Worm (Caenorhabditis elegans) whole organism, L1 larva: ENCODE results near the gene Y38F2AR.10.

Source experiments
- ama-1 ChIP-seq: fragments of 150-350 bp; optimal IDR thresholded peaks from 2 replicates; lab custom pipeline; 2014
- ceh-8 ChIP-seq: fragments of 200-800 bp; sonication (Bioruptor generic); optimal IDR thresholded peaks from 2 replicates; lab custom pipeline; 2018; ENCODE audit warnings: mild to moderate bottlenecking, missing genetic modification characterization, moderate library complexity, missing compliant biosample characterization
- lir-3 ChIP-seq: sonication (generic microtip); optimal IDR thresholded peaks from 2 replicates; lab custom pipeline; 2016; ENCODE audit warnings: mild to moderate bottlenecking, missing genetic modification characterization, moderate library complexity, missing compliant biosample characterization; ENCODE audit not compliant: poor library complexity
- mep-1 ChIP-seq: fragments of 150-350 bp; optimal IDR thresholded peaks from 2 replicates; lab custom pipeline; 2014; ENCODE audit warnings: missing biosample characterization, missing genetic modification characterization
- nhr-28 ChIP-seq: fragments of 150-350 bp; optimal IDR thresholded peaks from 2 replicates; lab custom pipeline; 2014; ENCODE audit warnings: missing biosample characterization, missing genetic modification characterization
- nhr-77 ChIP-seq: fragments of 150-350 bp; optimal IDR thresholded peaks from 2 replicates; lab custom pipeline; 2014; ENCODE audit warnings: missing biosample characterization, missing genetic modification characterization
- unc-62 ChIP-seq: fragments of 150-350 bp; optimal IDR thresholded peaks from 2 replicates; lab custom pipeline; 2014; ENCODE audit warnings: missing biosample characterization, missing genetic modification reagents, missing genetic modification characterization
- unc-86 ChIP-seq: sonication (generic microtip); optimal IDR thresholded peaks from 2 replicates; lab custom pipeline; 2016; ENCODE audit warnings: missing genetic modification characterization, missing compliant biosample characterization

DNA sequence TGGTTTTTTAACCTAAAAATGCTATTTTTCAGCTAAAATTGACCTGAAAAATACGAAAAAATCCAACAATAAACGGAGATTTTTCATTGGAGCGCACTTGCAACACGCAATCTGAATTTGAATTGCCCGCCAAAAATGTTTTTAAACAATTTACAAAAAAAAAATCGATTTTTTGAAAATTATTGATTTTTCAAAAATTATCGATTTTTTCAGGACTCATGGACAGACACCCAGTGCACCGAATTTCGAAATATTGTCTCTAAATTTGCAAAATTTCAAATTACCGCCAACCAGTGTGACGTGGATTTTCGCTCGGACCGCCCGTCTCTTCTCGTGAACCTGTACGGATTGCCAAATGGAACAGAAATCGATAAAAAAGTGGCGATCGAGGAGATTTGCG, 7.5 kb downstream of the Y38F2AR.10 start:
- TF ChIP-seq lir-3: no peak
- TF ChIP-seq mep-1 (tag; lab: Kevin White, UChicago): no peak
- no peak for TF ChIP-seq nhr-28 (tag; lab: Kevin White, UChicago)
- no peak for TF ChIP-seq unc-86 (tag; lab: Kevin White, UChicago)
- no peak for TF ChIP-seq unc-62 (GFP tag; lab: Kevin White, UChicago)
- no peak for TF ChIP-seq ama-1 (lab: Kevin White, UChicago)
- no peak for TF ChIP-seq nhr-77 (tag; lab: Kevin White, UChicago)
- no peak for TF ChIP-seq ceh-8 (GFP tag; lab: Kevin White, UChicago)
